Fruit fly (Drosophila melanogaster) whole organism, embryonic: ENCODE data around the gene Vps13D.

Experiments
- ATbp ChIP-seq: fragments of 200-800 bp; sonication (Bioruptor generic); optimal IDR thresholded peaks from 2 replicates; lab custom pipeline; 2017; ENCODE audit warnings: missing biosample characterization, mild to moderate bottlenecking, missing genetic modification characterization, missing genetic modification reagents
- BEAF-32 ChIP-seq: fragments of 200-800 bp; sonication (Bioruptor generic); optimal IDR thresholded peaks from 3 replicates; lab custom pipeline; 2017; ENCODE audit warnings: missing biosample characterization, missing genetic modification characterization, mild to moderate bottlenecking, moderate library complexity, missing genetic modification reagents
- Blimp-1 ChIP-seq: fragments of 200-800 bp; sonication (Bioruptor generic); optimal IDR thresholded peaks from 3 replicates; lab custom pipeline; 2018; ENCODE audit warnings: missing biosample characterization, missing genetic modification characterization, mild to moderate bottlenecking, moderate library complexity, missing genetic modification reagents
- CG10267 ChIP-seq: fragments of 200-800 bp; sonication (Bioruptor generic); optimal IDR thresholded peaks from 2 replicates; lab custom pipeline; 2018; ENCODE audit warnings: missing biosample characterization, mild to moderate bottlenecking, missing genetic modification characterization, moderate library complexity
- CG14710 ChIP-seq: fragments of 200-800 bp; sonication (Bioruptor generic); optimal IDR thresholded peaks from 3 replicates; lab custom pipeline; 2019; ENCODE audit warnings: missing biosample characterization, mild to moderate bottlenecking, missing genetic modification characterization, moderate library complexity
- CG16813 ChIP-seq: fragments of 200-800 bp; sonication (Bioruptor generic); IDR thresholded peaks from 3 replicates; pipeline ENCODE4 v1.3.6; 2022; ENCODE audit warnings: missing biosample characterization, missing genetic modification characterization; ENCODE audit not compliant: partially characterized antibody
- CG17361 ChIP-seq: fragments of 200-800 bp; sonication (Bioruptor generic); IDR thresholded peaks from 3 replicates; pipeline ENCODE4 v1.3.6; 2022; ENCODE audit warnings: missing biosample characterization, missing genetic modification characterization
- CG17829 ChIP-seq: fragments of 200-800 bp; optimal IDR thresholded peaks from 2 replicates; lab custom pipeline; 2019; ENCODE audit warnings: missing biosample characterization, mild to moderate bottlenecking, missing genetic modification characterization, moderate library complexity
- CG3065 ChIP-seq: fragments of 200-800 bp; sonication (Bioruptor generic); optimal IDR thresholded peaks from 2 replicates; lab custom pipeline; 2016; ENCODE audit warnings: missing biosample characterization, missing genetic modification characterization
- CG31388 ChIP-seq: fragments of 200-800 bp; sonication (Bioruptor generic); optimal IDR thresholded peaks from 2 replicates; lab custom pipeline; 2016; ENCODE audit warnings: missing biosample characterization, missing genetic modification characterization
- CG34422 ChIP-seq: fragments of 200-800 bp; sonication (Bioruptor generic); IDR thresholded peaks from 3 replicates; pipeline ENCODE4 v1.3.6; 2022; ENCODE audit warnings: missing biosample characterization, missing genetic modification characterization
- CG4424 ChIP-seq: fragments of 200-800 bp; sonication (Bioruptor generic); optimal IDR thresholded peaks from 3 replicates; lab custom pipeline; 2016; ENCODE audit warnings: missing biosample characterization, missing genetic modification characterization
- CG4820 ChIP-seq: fragments of 200-800 bp; sonication (Bioruptor generic); optimal IDR thresholded peaks from 3 replicates; lab custom pipeline; 2016; ENCODE audit warnings: missing biosample characterization, missing genetic modification characterization
- CG5180 ChIP-seq: fragments of 200-800 bp; sonication (Bioruptor generic); optimal IDR thresholded peaks from 3 replicates; lab custom pipeline; 2017; ENCODE audit warnings: missing biosample characterization, missing genetic modification characterization, mild to moderate bottlenecking, moderate library complexity, missing genetic modification reagents
- CG6175 ChIP-seq: fragments of 200-800 bp; sonication (Bioruptor generic); IDR thresholded peaks from 3 replicates; pipeline ENCODE4 v1.3.6; 2022; ENCODE audit warnings: missing biosample characterization, missing genetic modification characterization
- CG7556 ChIP-seq: fragments of 200-800 bp; sonication (Bioruptor generic); optimal IDR thresholded peaks from 2 replicates; lab custom pipeline; 2017; ENCODE audit warnings: missing biosample characterization, mild to moderate bottlenecking, missing genetic modification characterization
- CG7745 ChIP-seq: fragments of 200-800 bp; sonication (Bioruptor generic); optimal IDR thresholded peaks from 2 replicates; lab custom pipeline; 2018; ENCODE audit warnings: missing biosample characterization, mild to moderate bottlenecking, missing genetic modification characterization, moderate library complexity
- CG7839 ChIP-seq: fragments of 200-800 bp; sonication (Bioruptor generic); optimal IDR thresholded peaks from 3 replicates; lab custom pipeline; 2018; ENCODE audit warnings: missing biosample characterization, mild to moderate bottlenecking, missing genetic modification characterization, moderate library complexity
- CG7963 ChIP-seq: fragments of 200-800 bp; sonication (Bioruptor generic); IDR thresholded peaks from 3 replicates; pipeline ENCODE4 v1.3.6; 2022; ENCODE audit warnings: missing biosample characterization, missing genetic modification characterization; ENCODE audit not compliant: partially characterized antibody
- Dek ChIP-seq: fragments of 200-800 bp; sonication (Bioruptor generic); optimal IDR thresholded peaks from 3 replicates; lab custom pipeline; 2019; ENCODE audit warnings: missing biosample characterization, mild to moderate bottlenecking, missing genetic modification characterization, moderate library complexity
- H2.0 ChIP-seq: fragments of 200-800 bp; sonication (Bioruptor generic); IDR thresholded peaks from 2 replicates; pipeline ENCODE4 v1.3.6; 2022; ENCODE audit warnings: missing biosample characterization, missing genetic modification characterization
- Hmx ChIP-seq: fragments of 200-800 bp; sonication (Bioruptor generic); optimal IDR thresholded peaks from 2 replicates; lab custom pipeline; 2016; ENCODE audit warnings: missing biosample characterization, missing genetic modification characterization
- Hsf ChIP-seq: fragments of 200-800 bp; sonication (Bioruptor generic); optimal IDR thresholded peaks from 3 replicates; lab custom pipeline; 2016; ENCODE audit warnings: missing biosample characterization, missing genetic modification characterization
- Med ChIP-seq: fragments of 200-800 bp; sonication (Bioruptor generic); peaks from one replicate; lab custom pipeline; 2016; ENCODE audit warnings: missing biosample characterization, missing genetic modification characterization, mild to moderate bottlenecking, inconsistent platforms, moderate library complexity
- Nf-YC ChIP-seq: fragments of 200-800 bp; optimal IDR thresholded peaks from 3 replicates; lab custom pipeline; 2019; ENCODE audit warnings: missing biosample characterization, mild to moderate bottlenecking, missing genetic modification characterization, moderate library complexity
- Optix ChIP-seq: fragments of 200-800 bp; sonication (Bioruptor generic); IDR thresholded peaks from 3 replicates; pipeline ENCODE4 v1.3.6; 2022; ENCODE audit warnings: missing biosample characterization, missing genetic modification characterization
- Ssrp ChIP-seq: fragments of 200-800 bp; sonication (Bioruptor generic); optimal IDR thresholded peaks from 2 replicates; lab custom pipeline; 2018; ENCODE audit warnings: missing biosample characterization, mild to moderate bottlenecking, missing genetic modification characterization, moderate library complexity
- abd-A ChIP-seq: fragments of 200-800 bp; sonication (Bioruptor generic); optimal IDR thresholded peaks from 3 replicates; lab custom pipeline; 2019; ENCODE audit warnings: missing biosample characterization, mild to moderate bottlenecking, missing genetic modification characterization, moderate library complexity
- ato ChIP-seq: fragments of 200-800 bp; sonication (Bioruptor generic); IDR thresholded peaks from 2 replicates; pipeline ENCODE4 v1.3.6; 2022; ENCODE audit warnings: missing biosample characterization, missing genetic modification characterization; ENCODE audit not compliant: partially characterized antibody
- bbx ChIP-seq: fragments of 200-800 bp; sonication (Bioruptor generic); IDR thresholded peaks from 2 replicates; pipeline ENCODE4 v1.3.6; 2022; ENCODE audit warnings: missing biosample characterization, missing genetic modification characterization; ENCODE audit not compliant: partially characterized antibody
- chn ChIP-seq: fragments of 200-800 bp; sonication (Bioruptor generic); optimal IDR thresholded peaks from 2 replicates; lab custom pipeline; 2016; ENCODE audit warnings: missing biosample characterization, missing genetic modification characterization
- esg ChIP-seq: fragments of 200-800 bp; sonication (Bioruptor generic); conservative IDR thresholded peaks from 2 replicates; pipeline ENCODE4 v1.3.6; 2022; ENCODE audit warnings: missing biosample characterization, missing genetic modification characterization
- grau ChIP-seq: fragments of 200-800 bp; optimal IDR thresholded peaks from 3 replicates; lab custom pipeline; 2019; ENCODE audit warnings: missing biosample characterization, mild to moderate bottlenecking, missing genetic modification characterization, moderate library complexity
- grn ChIP-seq: fragments of 200-800 bp; sonication (Bioruptor generic); optimal IDR thresholded peaks from 3 replicates; lab custom pipeline; 2017; ENCODE audit warnings: missing biosample characterization, missing genetic modification characterization
- h ChIP-seq: fragments of >200 bp; optimal IDR thresholded peaks from 2 replicates; lab custom pipeline; 2017
- inv ChIP-seq: fragments of 200-800 bp; sonication (Bioruptor generic); IDR thresholded peaks from 2 replicates; pipeline ENCODE4 v1.3.6; 2022; ENCODE audit warnings: missing biosample characterization, missing genetic modification characterization; ENCODE audit not compliant: partially characterized antibody
- kni ChIP-seq: fragments of 200-800 bp; sonication (Bioruptor generic); optimal IDR thresholded peaks from 3 replicates; lab custom pipeline; 2017; ENCODE audit warnings: mild to moderate bottlenecking, missing biosample characterization, missing genetic modification reagents, missing genetic modification characterization
- lmd ChIP-seq: fragments of 200-800 bp; sonication (Bioruptor generic); IDR thresholded peaks from 2 replicates; pipeline ENCODE4 v1.3.6; 2022; ENCODE audit warnings: missing biosample characterization, missing genetic modification characterization
- lov ChIP-seq, 2 experiments: fragments of 200-800 bp in 1 of 2; fragments of >200 bp in 1 of 2; sonication (Bioruptor generic) in 1 of 2; IDR thresholded peaks in 1 of 2; optimal IDR thresholded peaks in 1 of 2; 2 replicates in 1 of 2; 3 replicates in 1 of 2; pipeline versions ENCODE4 v1.3.6 to Lab custom; 2017 to 2022; ENCODE audit warnings: missing biosample characterization in 1 of 2, missing genetic modification characterization in 1 of 2
- mirr ChIP-seq: fragments of 200-800 bp; sonication (Bioruptor generic); optimal IDR thresholded peaks from 3 replicates; lab custom pipeline; 2018; ENCODE audit warnings: missing biosample characterization, mild to moderate bottlenecking, missing genetic modification characterization
- nom ChIP-seq: fragments of 200-800 bp; sonication (Bioruptor generic); optimal IDR thresholded peaks from 2 replicates; lab custom pipeline; 2017; ENCODE audit warnings: missing biosample characterization, missing genetic modification characterization, mild to moderate bottlenecking, moderate library complexity, missing genetic modification reagents
- pan ChIP-seq, 4 experiments: fragments of >200 bp in 3 of 4; fragments of 200-800 bp in 1 of 4; sonication (Bioruptor generic) in 1 of 4; optimal IDR thresholded peaks in 3 of 4; IDR thresholded peaks in 1 of 4; 2 replicates each; pipeline versions ENCODE4 v1.3.6 to Lab custom; 2017 to 2022; ENCODE audit warnings: missing biosample characterization in 2 of 4, missing genetic modification characterization in 2 of 4, mixed read lengths in 1 of 4
- ranshi ChIP-seq: fragments of 200-800 bp; sonication (Bioruptor generic); IDR thresholded peaks from 2 replicates; pipeline ENCODE4 v1.3.6; 2022; ENCODE audit warnings: missing biosample characterization, missing genetic modification characterization
- row ChIP-seq: fragments of 200-800 bp; sonication (Bioruptor generic); IDR thresholded peaks from 3 replicates; pipeline ENCODE4 v1.3.6; 2022; ENCODE audit warnings: missing biosample characterization, missing genetic modification characterization
- sim ChIP-seq: fragments of 200-800 bp; sonication (Bioruptor generic); IDR thresholded peaks from 2 replicates; pipeline ENCODE4 v1.3.6; 2022; ENCODE audit warnings: missing biosample characterization, missing genetic modification characterization
- sqz ChIP-seq: fragments of 200-800 bp; sonication (Bioruptor generic); optimal IDR thresholded peaks from 3 replicates; lab custom pipeline; 2018; ENCODE audit warnings: missing biosample characterization, mild to moderate bottlenecking, missing genetic modification characterization

Vps13D gene

dm6 chr3L:12714588-12715196 is 40.2 kb upstream of the Vps13D start (continued):
- TF ChIP-seq CG17829 (tag; lab: Kevin White, UChicago) (no peak), abd-A (tag; lab: Kevin White, UChicago) (peak; percentile 84), CG31388 (GFP tag; lab: Kevin White, UChicago) (no peak), kni (GFP tag; lab: Kevin White, UChicago) (peak; percentile 85), ranshi (GFP tag; lab: Robert Waterston, UW) (no peak), H2.0 (0 out of 2 replicates have a peak, but pooled peaks have one; percentile 15), CG7556 (GFP tag; lab: Kevin White, UChicago) (no peak), CG10267 (tag; lab: Kevin White, UChicago) (no peak), bbx (GFP tag; lab: Robert Waterston, UW) (peak; percentile 17; the same call in 1 of the 2 replicates), Dek (no peak), mirr (GFP tag; lab: Kevin White, UChicago) (no peak), CG7745 (peak; percentile 85), row (GFP tag; lab: Robert Waterston, UW) (no peak), Nf-YC (tag; lab: Kevin White, UChicago) (no peak), Med (GFP tag; lab: Kevin White, UChicago) (peak; percentile 20), ato (GFP tag; lab: Robert Waterston, UW) (no peak), chn (GFP tag; lab: Kevin White, UChicago) (no peak), BEAF-32 (GFP tag; lab: Kevin White, UChicago) (no peak), CG34422 (GFP tag; lab: Robert Waterston, UW) (no peak), sqz (GFP tag; lab: Kevin White, UChicago) (peak; percentile 54), h (lab: Kevin White, UChicago) (no peak), CG7963 (no peak), nom (GFP tag; lab: Kevin White, UChicago) (no peak), sim (GFP tag; lab: Robert Waterston, UW) (no peak), CG5180 (no peak), pan (optimal IDR thresholded peaks at IDR 0.05; lab: Kevin White, UChicago) (no peak), pan (GFP tag; optimal IDR thresholded peaks at IDR 0.05 in 1 of 2, IDR thresholded peaks at IDR 0.05 in 1 of 2) (no peak), Hsf (GFP tag; lab: Kevin White, UChicago) (no peak), inv (GFP tag; lab: Robert Waterston, UW) (no peak), grn (GFP tag; lab: Kevin White, UChicago) (peak; percentile 88)

dm6 chr3L:12716661-12717060 is 38.2 kb upstream of the Vps13D start:
- no peak for TF ChIP-seq lov (optimal IDR thresholded peaks at IDR 0.05; lab: Kevin White, UChicago)
- TF ChIP-seq lov (GFP tag; IDR thresholded peaks at IDR 0.05; lab: Robert Waterston, UW) = 0 out of 3 replicates have a peak, but pooled peaks have one; percentile 27
- no peak for TF ChIP-seq CG3065
- TF ChIP-seq, all 482 proteins: peak for 1

- TF ChIP-seq Hmx (GFP tag; lab: Kevin White, UChicago) (no peak), CG6175 (GFP tag; lab: Robert Waterston, UW) (no peak), CG4820 (peak; percentile 9), Optix (GFP tag; lab: Robert Waterston, UW) (no peak), CG14710 (peak; percentile 51), CG7839 (tag; lab: Kevin White, UChicago) (peak; percentile 8), CG7963 (no peak), CG4424 (GFP tag; lab: Kevin White, UChicago) (no peak), grau (tag; lab: Kevin White, UChicago) (peak; percentile 12), CG10267 (tag; lab: Kevin White, UChicago) (peak; percentile 46), esg (no peak), lmd (no peak), ATbp (GFP tag; lab: Kevin White, UChicago) (peak; percentile 11), Blimp-1 (GFP tag; lab: Kevin White, UChicago) (peak; percentile 17), Ssrp (tag; lab: Kevin White, UChicago) (peak; percentile 16), CG17361 (GFP tag; lab: Robert Waterston, UW) (peak; percentile 59; the same call in 2 of the 3 replicates), CG16813 (GFP tag; lab: Robert Waterston, UW) (no peak)
Measured at dm6 chr3L:12717621-12718020, 37.2 kb upstream of the Vps13D start.
